Fruit fly (Drosophila melanogaster): ENCODE data around the gene CG9356.

CG9356 gene

DNA sequence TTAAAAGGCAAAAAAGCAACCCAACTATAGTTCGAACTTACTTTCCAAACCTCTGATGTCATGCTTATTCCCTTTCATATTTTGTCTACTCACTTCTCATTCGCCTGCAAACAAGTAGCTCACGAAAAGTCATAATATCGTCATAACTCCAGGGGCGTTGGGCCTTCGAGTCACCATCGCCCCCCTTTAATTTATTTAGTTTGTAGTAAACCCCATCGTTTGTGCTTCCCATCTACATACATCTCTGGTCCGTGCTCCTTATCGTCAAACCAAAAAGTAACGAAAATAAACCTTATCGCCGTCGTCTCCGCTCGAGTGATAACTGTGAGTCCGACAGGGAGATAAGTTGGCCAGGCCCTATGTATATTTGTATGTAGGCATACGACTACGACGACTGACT lies 24.9 kb upstream of the CG9356 start (continued):
- no peak for TF ChIP-seq stwl (tag; optimal IDR thresholded peaks at IDR 0.05)
- no peak for TF ChIP-seq Lpt (GFP tag; optimal IDR thresholded peaks at IDR 0.05)
- TF ChIP-seq CG31365 (tag; optimal IDR thresholded peaks at IDR 0.05): peak; percentile 54
- peak; percentile 35; the same call in 1 of the 2 replicates for TF ChIP-seq E2f2 (GFP tag; IDR thresholded peaks at IDR 0.05)
- TF ChIP-seq crol (GFP tag; IDR thresholded peaks at IDR 0.05): no peak
- TF ChIP-seq toy (GFP tag; IDR thresholded peaks at IDR 0.05): no peak
- no peak for TF ChIP-seq CG1832 (GFP tag; optimal IDR thresholded peaks at IDR 0.05)
- no peak for TF ChIP-seq kni (GFP tag; optimal IDR thresholded peaks at IDR 0.05)
- no peak for TF ChIP-seq CG8478 (optimal IDR thresholded peaks at IDR 0.05)
- TF ChIP-seq Ptx1 (GFP tag; IDR thresholded peaks at IDR 0.05): no peak
- peak; percentile 67 for TF ChIP-seq ind (GFP tag; optimal IDR thresholded peaks at IDR 0.05)
- TF ChIP-seq CG17361 (GFP tag; IDR thresholded peaks at IDR 0.05): no peak; the same call in 2 of the 3 replicates
- TF ChIP-seq gsb (GFP tag; IDR thresholded peaks at IDR 0.05): no peak
- TF ChIP-seq eyg (GFP tag; optimal IDR thresholded peaks at IDR 0.05): peak; percentile 56
- TF ChIP-seq Xbp1 (GFP tag; optimal IDR thresholded peaks at IDR 0.05): peak; percentile 61
- no peak for TF ChIP-seq vfl (GFP tag; optimal IDR thresholded peaks at IDR 0.05)
- peak; percentile 63 for TF ChIP-seq B-H2 (GFP tag; optimal IDR thresholded peaks at IDR 0.05)
- TF ChIP-seq Usf (GFP tag; optimal IDR thresholded peaks at IDR 0.05): peak; percentile 57
- TF ChIP-seq Hr51 (GFP tag; optimal IDR thresholded peaks at IDR 0.05): peak; percentile 34 to 48
- no peak for TF ChIP-seq run (tag; optimal IDR thresholded peaks at IDR 0.05)
- TF ChIP-seq crp (GFP tag; optimal IDR thresholded peaks at IDR 0.05): no peak
- peak; percentile 63 for TF ChIP-seq scrt (GFP tag; optimal IDR thresholded peaks at IDR 0.05)
- no peak for TF ChIP-seq btn (GFP tag; optimal IDR thresholded peaks at IDR 0.05)
- peak; percentile 58 for TF ChIP-seq CG11723 (GFP tag; optimal IDR thresholded peaks at IDR 0.05)
- TF ChIP-seq CG8924 (tag; optimal IDR thresholded peaks at IDR 0.05): peak; percentile 71
- TF ChIP-seq CG30020 (tag; optimal IDR thresholded peaks at IDR 0.05): no peak
- peak; percentile 88 for TF ChIP-seq cwo (GFP tag; optimal IDR thresholded peaks at IDR 0.05)
- TF ChIP-seq otp (GFP tag; IDR thresholded peaks at IDR 0.05): peak; percentile 62; the same call in 1 of the 3 replicates
- peak; percentile 85 for TF ChIP-seq Dbx (GFP tag; IDR thresholded peaks at IDR 0.05)
- no peak for TF ChIP-seq chinmo (GFP tag; IDR thresholded peaks at IDR 0.05; ENCODE audit: partially characterized antibody)
- no peak for TF ChIP-seq croc (GFP tag; conservative IDR thresholded peaks at IDR 0.05)
- TF ChIP-seq peb (GFP tag; IDR thresholded peaks at IDR 0.05): no peak
- TF ChIP-seq CG8765 (GFP tag; IDR thresholded peaks at IDR 0.05): peak; percentile 43; the same call in 1 of the 2 replicates
- peak; percentile 49 for TF ChIP-seq Dad (GFP tag; optimal IDR thresholded peaks at IDR 0.05)
- peak; percentile 19 for TF ChIP-seq CG3065 (GFP tag; optimal IDR thresholded peaks at IDR 0.05)
- TF ChIP-seq Hr78 (GFP tag; optimal IDR thresholded peaks at IDR 0.05): peak in 1 of 2 experiments; percentile 58
- TF ChIP-seq inv (GFP tag; IDR thresholded peaks at IDR 0.05; ENCODE audit: partially characterized antibody): no peak
- TF ChIP-seq bowl (GFP tag; IDR thresholded peaks at IDR 0.05): 0 out of 2 replicates have a peak, but pooled peaks have one; percentile 30
- TF ChIP-seq CG10366 (GFP tag; IDR thresholded peaks at IDR 0.05): peak; percentile 68
- TF ChIP-seq jigr1 (GFP tag; IDR thresholded peaks at IDR 0.05): no peak
- no peak for TF ChIP-seq CG14667 (GFP tag; IDR thresholded peaks at IDR 0.05)
- TF ChIP-seq Lhr (GFP tag; optimal IDR thresholded peaks at IDR 0.05): no peak
- peak; percentile 28; the same call in 1 of the 3 replicates for TF ChIP-seq CG11093 (GFP tag; IDR thresholded peaks at IDR 0.05)
- peak; percentile 24; the same call in 1 of the 2 replicates for TF ChIP-seq Adf1 (GFP tag; IDR thresholded peaks at IDR 0.05)
- TF ChIP-seq Pdp1 (GFP tag; optimal IDR thresholded peaks at IDR 0.05): peak; percentile 25 to 90
- TF ChIP-seq CG12071 (GFP tag; optimal IDR thresholded peaks at IDR 0.05): peak; percentile 66
- TF ChIP-seq CG9437 (GFP tag; optimal IDR thresholded peaks at IDR 0.05): no peak
- TF ChIP-seq BtbVII (GFP tag; optimal IDR thresholded peaks at IDR 0.05): peak; percentile 79
- peak; percentile 45 for TF ChIP-seq ATbp (GFP tag; optimal IDR thresholded peaks at IDR 0.05)
- TF ChIP-seq CG10431 (GFP tag; optimal IDR thresholded peaks at IDR 0.05): no peak
- TF ChIP-seq CG12769 (tag; optimal IDR thresholded peaks at IDR 0.05): peak; percentile 89

Measured in whole organism, embryonic.